Worm (Caenorhabditis elegans) whole organism, L1 larva: ENCODE data around the gene exos-4.1.

Experiments
- C04F5.9 ChIP-seq: sonication (generic microtip); optimal IDR thresholded peaks from 2 replicates; lab custom pipeline; 2016; ENCODE audit warnings: missing genetic modification characterization, missing compliant biosample characterization
- C34B4.2 ChIP-seq: sonication (generic microtip); optimal IDR thresholded peaks from 2 replicates; lab custom pipeline; 2017; ENCODE audit warnings: mild to moderate bottlenecking, missing genetic modification characterization, missing compliant biosample characterization
- aha-1 ChIP-seq: fragments of 150-350 bp; optimal IDR thresholded peaks from 2 replicates; lab custom pipeline; 2014; ENCODE audit warnings: missing biosample characterization, missing genetic modification characterization
- alr-1 ChIP-seq: fragments of 200-800 bp; sonication (Bioruptor generic); optimal IDR thresholded peaks from 2 replicates; lab custom pipeline; 2018; ENCODE audit warnings: borderline replicate concordance, mild to moderate bottlenecking, missing genetic modification characterization, missing compliant biosample characterization
- aly-2 ChIP-seq: fragments of 150-350 bp; optimal IDR thresholded peaks from 2 replicates; lab custom pipeline; 2014; ENCODE audit warnings: missing biosample characterization, missing genetic modification characterization
- ama-1 ChIP-seq: fragments of 150-350 bp; optimal IDR thresholded peaks from 2 replicates; lab custom pipeline; 2014
- blmp-1 ChIP-seq: fragments of 150-350 bp; optimal IDR thresholded peaks from 2 replicates; lab custom pipeline; 2014; ENCODE audit warnings: missing biosample characterization, missing genetic modification characterization
- ceh-82 ChIP-seq, 3 experiments: fragments of 150-350 bp in 1 of 3; sonication (generic microtip) in 2 of 3; optimal IDR thresholded peaks; 2 replicates each; lab custom pipeline; 2014 to 2017; ENCODE audit warnings: missing biosample characterization in 3 of 3, missing genetic modification characterization in 3 of 3
- ceh-88 ChIP-seq: fragments of 200-800 bp; sonication (Bioruptor generic); IDR thresholded peaks from 2 replicates; pipeline ENCODE4 v1.3.6; 2022; ENCODE audit warnings: missing genetic modification characterization, missing compliant biosample characterization
- dsc-1 ChIP-seq: sonication (generic microtip); optimal IDR thresholded peaks from 2 replicates; lab custom pipeline; 2016; ENCODE audit warnings: mild to moderate bottlenecking, missing genetic modification characterization, missing compliant biosample characterization
- efl-1 ChIP-seq, 4 experiments: fragments of 150-350 bp; optimal IDR thresholded peaks in 3 of 4; peaks in 1 of 4; 1 replicate in 1 of 4; 2 replicates in 3 of 4; lab custom pipeline; 2014; ENCODE audit warnings: missing biosample characterization in 2 of 4, missing genetic modification characterization in 2 of 4, missing genetic modification reagents in 2 of 4
- efl-3 ChIP-seq: fragments of 200-800 bp; sonication (Bioruptor generic); optimal IDR thresholded peaks from 2 replicates; lab custom pipeline; 2018; ENCODE audit warnings: mild to moderate bottlenecking, missing genetic modification characterization, missing compliant biosample characterization
- elt-3 ChIP-seq, 6 experiments: fragments of 150-350 bp in 1 of 6; sonication (generic microtip); optimal IDR thresholded peaks; 2 replicates each; lab custom pipeline; 2017 to 2018; ENCODE audit warnings: missing biosample characterization in 6 of 6, missing genetic modification characterization in 6 of 6, inconsistent platforms in 1 of 6
- fkh-8 ChIP-seq: sonication (generic microtip); optimal IDR thresholded peaks from 2 replicates; lab custom pipeline; 2016; ENCODE audit warnings: mild to moderate bottlenecking, missing genetic modification characterization, missing compliant biosample characterization
- grh-1 ChIP-seq: fragments of 200-800 bp; sonication (Bioruptor generic); IDR thresholded peaks from 2 replicates; pipeline ENCODE4 v1.3.6; 2022; ENCODE audit warnings: missing genetic modification reagents, missing genetic modification characterization, missing compliant biosample characterization
- hlh-17 ChIP-seq: fragments of 200-800 bp; sonication (Bioruptor generic); optimal IDR thresholded peaks from 2 replicates; lab custom pipeline; 2018; ENCODE audit warnings: missing genetic modification characterization, mild to moderate bottlenecking, missing compliant biosample characterization, moderate library complexity, borderline replicate concordance
- irx-1 ChIP-seq: sonication (generic microtip); optimal IDR thresholded peaks from 2 replicates; lab custom pipeline; 2016; ENCODE audit warnings: missing genetic modification characterization, missing compliant biosample characterization
- isw-1 ChIP-seq: fragments of 200-800 bp; sonication (Bioruptor generic); IDR thresholded peaks from 2 replicates; pipeline ENCODE4 v1.3.6; 2022; ENCODE audit warnings: missing genetic modification characterization, missing compliant biosample characterization
- jun-1 ChIP-seq: fragments of 150-350 bp; optimal IDR thresholded peaks from 2 replicates; lab custom pipeline; 2014; ENCODE audit warnings: missing biosample characterization, missing genetic modification reagents, missing genetic modification characterization
- lin-14 ChIP-seq: fragments of 200-800 bp; sonication (Bioruptor generic); optimal IDR thresholded peaks from 2 replicates; lab custom pipeline; 2018; ENCODE audit warnings: mild to moderate bottlenecking, missing genetic modification characterization, moderate library complexity, missing compliant biosample characterization
- lin-15B ChIP-seq: fragments of 150-350 bp; sonication (generic microtip); optimal IDR thresholded peaks from 3 replicates; lab custom pipeline; 2014; ENCODE audit warnings: missing biosample characterization, missing genetic modification characterization
- lin-35 ChIP-seq, 2 experiments: fragments of 150-350 bp; optimal IDR thresholded peaks; 2 replicates each; lab custom pipeline; 2014; ENCODE audit warnings: missing biosample characterization in 2 of 2, missing genetic modification characterization in 2 of 2, missing genetic modification reagents in 2 of 2
- lsy-2 ChIP-seq, 2 experiments: fragments of 150-350 bp; optimal IDR thresholded peaks; 2 replicates each; lab custom pipeline; 2014; ENCODE audit warnings: missing biosample characterization in 2 of 2, missing genetic modification characterization in 2 of 2
- mab-9 ChIP-seq: fragments of 200-800 bp; sonication (Bioruptor generic); IDR thresholded peaks from 2 replicates; pipeline ENCODE4 v1.3.6; 2022; ENCODE audit warnings: missing genetic modification reagents, missing genetic modification characterization, missing compliant biosample characterization
- mdl-1 ChIP-seq, 2 experiments: fragments of 150-350 bp; optimal IDR thresholded peaks; 2 replicates each; lab custom pipeline; 2014 to 2017; ENCODE audit warnings: missing biosample characterization in 2 of 2, missing genetic modification characterization in 2 of 2, inconsistent platforms in 1 of 2
- mef-2 ChIP-seq: fragments of 150-350 bp; optimal IDR thresholded peaks from 2 replicates; lab custom pipeline; 2014; ENCODE audit warnings: missing biosample characterization, missing genetic modification characterization
- mep-1 ChIP-seq: fragments of 150-350 bp; optimal IDR thresholded peaks from 2 replicates; lab custom pipeline; 2014; ENCODE audit warnings: missing biosample characterization, missing genetic modification characterization
- nhr-11 ChIP-seq: fragments of 150-350 bp; optimal IDR thresholded peaks from 2 replicates; lab custom pipeline; 2014; ENCODE audit warnings: missing biosample characterization, missing genetic modification characterization
- nhr-19 ChIP-seq: fragments of 200-800 bp; sonication (Bioruptor generic); conservative IDR thresholded peaks from 2 replicates; pipeline ENCODE4 v1.3.6; 2022; ENCODE audit warnings: missing genetic modification characterization, missing compliant biosample characterization
- nhr-20 ChIP-seq: sonication (generic microtip); optimal IDR thresholded peaks from 2 replicates; lab custom pipeline; 2016; ENCODE audit warnings: mild to moderate bottlenecking, missing genetic modification characterization, missing compliant biosample characterization
- nhr-237 ChIP-seq: fragments of 150-350 bp; optimal IDR thresholded peaks from 2 replicates; lab custom pipeline; 2014; ENCODE audit warnings: missing biosample characterization, missing genetic modification characterization
- nhr-28 ChIP-seq: fragments of 150-350 bp; optimal IDR thresholded peaks from 2 replicates; lab custom pipeline; 2014; ENCODE audit warnings: missing biosample characterization, missing genetic modification characterization
- nhr-71 ChIP-seq: sonication (generic microtip); optimal IDR thresholded peaks from 2 replicates; lab custom pipeline; 2016; ENCODE audit warnings: mild to moderate bottlenecking, missing genetic modification characterization, moderate library complexity, missing compliant biosample characterization
- nhr-76 ChIP-seq: sonication (generic microtip); optimal IDR thresholded peaks from 2 replicates; lab custom pipeline; 2017; ENCODE audit warnings: missing biosample characterization, missing genetic modification characterization
- nhr-85 ChIP-seq: sonication (generic microtip); peaks from one replicate; lab custom pipeline; 2016; ENCODE audit warnings: missing genetic modification characterization, inconsistent platforms, missing compliant biosample characterization
- nhr-90 ChIP-seq: sonication (generic microtip); optimal IDR thresholded peaks from 2 replicates; lab custom pipeline; 2016; ENCODE audit warnings: mild to moderate bottlenecking, missing genetic modification characterization, missing compliant biosample characterization; ENCODE audit not compliant: poor library complexity
- pag-3 ChIP-seq: sonication (generic microtip); optimal IDR thresholded peaks from 2 replicates; lab custom pipeline; 2017; ENCODE audit warnings: missing genetic modification characterization, mild to moderate bottlenecking, missing compliant biosample characterization, antibody characterized with exemption, borderline replicate concordance; ENCODE audit not compliant: insufficient read depth
- pax-3 ChIP-seq: fragments of 200-800 bp; sonication (Bioruptor generic); optimal IDR thresholded peaks from 2 replicates; lab custom pipeline; 2018; ENCODE audit warnings: mild to moderate bottlenecking, missing genetic modification characterization, moderate library complexity, missing compliant biosample characterization
- pqm-1 ChIP-seq: sonication (generic microtip); optimal IDR thresholded peaks from 3 replicates; lab custom pipeline; 2017; ENCODE audit warnings: missing biosample characterization, missing genetic modification characterization
- rnt-1 ChIP-seq: sonication (generic microtip); optimal IDR thresholded peaks from 2 replicates; lab custom pipeline; 2016; ENCODE audit warnings: mild to moderate bottlenecking, missing genetic modification characterization, moderate library complexity, missing compliant biosample characterization
- skn-1 ChIP-seq: fragments of 150-350 bp; optimal IDR thresholded peaks from 2 replicates; lab custom pipeline; 2014; ENCODE audit warnings: missing biosample characterization, missing genetic modification characterization
- snu-23 ChIP-seq: sonication (generic microtip); optimal IDR thresholded peaks from 2 replicates; lab custom pipeline; 2016; ENCODE audit warnings: missing genetic modification characterization, missing compliant biosample characterization
- sox-4 ChIP-seq: sonication (generic microtip); optimal IDR thresholded peaks from 2 replicates; lab custom pipeline; 2016; ENCODE audit warnings: missing genetic modification characterization, missing compliant biosample characterization
- sptf-1 ChIP-seq: fragments of 150-350 bp; optimal IDR thresholded peaks from 2 replicates; lab custom pipeline; 2014; ENCODE audit warnings: missing biosample characterization, missing genetic modification characterization
- tlp-1 ChIP-seq: fragments of 150-350 bp; optimal IDR thresholded peaks from 2 replicates; lab custom pipeline; 2014; ENCODE audit warnings: missing biosample characterization, missing genetic modification characterization
- unc-30 ChIP-seq: sonication (generic microtip); optimal IDR thresholded peaks from 2 replicates; lab custom pipeline; 2017; ENCODE audit warnings: missing biosample characterization, missing genetic modification characterization
- unc-86 ChIP-seq: sonication (generic microtip); optimal IDR thresholded peaks from 2 replicates; lab custom pipeline; 2016; ENCODE audit warnings: missing genetic modification characterization, missing compliant biosample characterization
- xbp-1 ChIP-seq: sonication (generic microtip); optimal IDR thresholded peaks from 2 replicates; lab custom pipeline; 2016; ENCODE audit warnings: missing genetic modification characterization, missing compliant biosample characterization
- zip-4 ChIP-seq: fragments of 200-800 bp; sonication (Bioruptor generic); optimal IDR thresholded peaks from 2 replicates; lab custom pipeline; 2018; ENCODE audit warnings: mild to moderate bottlenecking, missing genetic modification characterization, moderate library complexity, missing compliant biosample characterization

Gene exos-4.1

DNA sequence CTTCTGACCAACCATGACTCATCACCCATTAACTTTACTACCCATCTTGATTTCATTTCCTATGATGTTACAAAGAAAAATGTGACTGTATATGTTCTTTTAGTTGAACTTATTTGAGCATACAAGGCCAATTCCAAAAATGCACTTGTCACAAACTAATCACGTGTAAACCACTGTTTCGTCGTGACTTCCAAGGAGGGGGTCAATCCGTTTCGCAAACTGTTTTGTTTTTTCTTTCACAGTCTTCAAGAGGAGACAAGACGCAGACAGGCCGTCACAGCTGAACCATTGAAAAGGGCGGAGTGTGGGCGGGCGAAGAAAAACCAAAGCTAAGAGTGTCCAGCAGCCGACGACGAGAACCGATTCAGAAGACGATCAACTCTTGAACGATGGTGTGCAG, 19.7 kb upstream of the exos-4.1 start, which contains the start of gene C39E9.8:
TSS of gene C39E9.8 (plus strand) at position 328 of the 400 bp plus-strand sequence.
- peak; percentile 5 for TF ChIP-seq blmp-1 (tag; lab: Kevin White, UChicago)
- TF ChIP-seq xbp-1 (tag; lab: Kevin White, UChicago) = no peak
- TF ChIP-seq elt-3 (tag; optimal IDR thresholded peaks at IDR 0.05; lab: Kevin White, UChicago) = peak in 1 of 6 experiments; percentile 43
- no peak for TF ChIP-seq pag-3 (tag; lab: Kevin White, UChicago)
- no peak for TF ChIP-seq mep-1 (tag; lab: Kevin White, UChicago)
- TF ChIP-seq zip-4 (GFP tag; lab: Kevin White, UChicago) = no peak
- no peak for TF ChIP-seq lsy-2 (tag; optimal IDR thresholded peaks at IDR 0.05; lab: Kevin White, UChicago)
- TF ChIP-seq lin-14 = peak; percentile 70
- no peak for TF ChIP-seq nhr-76
- TF ChIP-seq tlp-1 (tag; lab: Kevin White, UChicago) = no peak
- TF ChIP-seq nhr-19 (GFP tag; lab: Robert Waterston, UW) = peak; percentile 35
- peak in 1 of 2 experiments; percentile 18 for TF ChIP-seq mdl-1 (tag; optimal IDR thresholded peaks at IDR 0.05; lab: Kevin White, UChicago)
- peak; percentile 89 for TF ChIP-seq nhr-85
- TF ChIP-seq mab-9 = no peak
- TF ChIP-seq nhr-71 (tag; lab: Kevin White, UChicago) = peak; percentile 62
- TF ChIP-seq grh-1 (GFP tag; lab: Robert Waterston, UW) = peak; percentile 23; the same call in 1 of the 2 replicates
- TF ChIP-seq nhr-90 (tag; lab: Kevin White, UChicago) = peak; percentile 43
- TF ChIP-seq rnt-1 = no peak
- no peak for TF ChIP-seq isw-1 (GFP tag; lab: Robert Waterston, UW)
- no peak for TF ChIP-seq hlh-17 (GFP tag; lab: Kevin White, UChicago)
- TF ChIP-seq alr-1 (tag; lab: Kevin White, UChicago) = no peak
- TF ChIP-seq jun-1 (tag; lab: Kevin White, UChicago) = peak; percentile 24
- peak; percentile 60 for TF ChIP-seq nhr-20
- TF ChIP-seq nhr-28 = no peak
- no peak for TF ChIP-seq fkh-8 (tag; lab: Kevin White, UChicago)
- peak in 1 of 2 experiments; percentile 63 for TF ChIP-seq lin-35 (GFP tag; optimal IDR thresholded peaks at IDR 0.05; lab: Kevin White, UChicago)
- TF ChIP-seq unc-30 (tag; lab: Kevin White, UChicago) = no peak
- TF ChIP-seq pqm-1 = no peak
- no peak for TF ChIP-seq dsc-1
- TF ChIP-seq ceh-88 (GFP tag; lab: Robert Waterston, UW) = no peak
- no peak for TF ChIP-seq aha-1 (tag; lab: Kevin White, UChicago)
- peak; percentile 25 for TF ChIP-seq snu-23 (GFP tag; lab: Kevin White, UChicago)
- no peak for TF ChIP-seq mef-2 (tag; lab: Kevin White, UChicago)

DNA sequence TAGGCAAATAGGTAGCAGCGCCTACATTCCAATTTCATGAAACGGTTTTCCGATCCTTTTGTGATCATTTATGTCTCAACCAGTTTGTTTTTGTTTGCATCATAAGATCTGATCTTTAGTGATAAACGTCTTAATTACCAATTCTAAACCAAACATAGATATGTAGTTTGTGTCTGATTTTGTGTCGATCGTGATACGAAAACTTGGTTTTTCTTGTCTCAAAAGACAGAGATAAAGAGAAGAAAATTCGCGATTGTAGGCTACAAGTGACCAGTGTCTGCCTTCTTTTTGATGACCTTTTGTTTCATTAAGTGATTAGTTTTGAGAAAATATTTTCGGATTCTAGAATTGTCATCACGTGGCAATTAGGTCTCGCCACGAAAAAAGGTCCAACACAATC, 18.6 kb upstream of the exos-4.1 start:
- TF ChIP-seq nhr-90 (tag; lab: Kevin White, UChicago) (peak; percentile 41), tlp-1 (tag; lab: Kevin White, UChicago) (no peak), skn-1 (peak; percentile 28), nhr-237 (no peak), sox-4 (no peak), snu-23 (GFP tag; lab: Kevin White, UChicago) (peak; percentile 48), irx-1 (tag; lab: Kevin White, UChicago) (no peak), elt-3 (tag; optimal IDR thresholded peaks at IDR 0.05; lab: Kevin White, UChicago) (peak in 2 of 6 experiments; percentile 79 to 84), dsc-1 (no peak), ceh-82 (tag; optimal IDR thresholded peaks at IDR 0.05; lab: Kevin White, UChicago) (no peak), C04F5.9 (tag; lab: Kevin White, UChicago) (no peak), nhr-11 (tag; lab: Kevin White, UChicago) (peak; percentile 9), nhr-19 (GFP tag; lab: Robert Waterston, UW) (peak; percentile 40; the same call in 1 of the 2 replicates), C34B4.2 (tag; lab: Kevin White, UChicago) (no peak), efl-1 (optimal IDR thresholded peaks at IDR 0.05; lab: Kevin White, UChicago) (no peak), efl-1 (GFP tag; optimal IDR thresholded peaks at IDR 0.05 in 1 of 2; lab: Kevin White, UChicago) (peak in 1 of 2 experiments; percentile 40), nhr-20 (peak; percentile 47), nhr-71 (tag; lab: Kevin White, UChicago) (peak; percentile 59), unc-30 (tag; lab: Kevin White, UChicago) (no peak), lin-14 (peak; percentile 71), aly-2 (tag; lab: Kevin White, UChicago) (no peak), lin-35 (GFP tag; optimal IDR thresholded peaks at IDR 0.05; lab: Kevin White, UChicago) (peak in 1 of 2 experiments; percentile 44), sptf-1 (no peak), pax-3 (tag; lab: Kevin White, UChicago) (no peak), unc-86 (no peak), ama-1 (lab: Kevin White, UChicago) (no peak), lin-15B (tag; lab: Kevin White, UChicago) (no peak), efl-3 (GFP tag; lab: Kevin White, UChicago) (no peak), nhr-85 (peak; percentile 95), pag-3 (tag; lab: Kevin White, UChicago) (no peak), hlh-17 (GFP tag; lab: Kevin White, UChicago) (no peak)
